Worm (Caenorhabditis elegans) whole organism, L4 larva: ENCODE measurements around the gene dhhc-13.

ENCODE experiments used
- Y75B8A.6 ChIP-seq: fragments of 200-800 bp; sonication (Bioruptor generic); IDR thresholded peaks from 2 replicates; pipeline ENCODE4 v1.3.6; 2022; ENCODE audit warnings: missing genetic modification reagents, missing genetic modification characterization, missing compliant biosample characterization
- ZK546.5 ChIP-seq, 2 experiments: sonication (generic microtip); optimal IDR thresholded peaks; 2 replicates each; lab custom pipeline; 2017; ENCODE audit warnings: missing biosample characterization in 2 of 2, missing genetic modification characterization in 2 of 2
- ceh-82 ChIP-seq: sonication (generic microtip); optimal IDR thresholded peaks from 2 replicates; lab custom pipeline; 2017; ENCODE audit warnings: missing biosample characterization, missing genetic modification characterization
- lin-38 ChIP-seq: fragments of 200-800 bp; sonication (Bioruptor generic); IDR thresholded peaks from 2 replicates; pipeline ENCODE4 v1.3.6; 2022; ENCODE audit warnings: missing genetic modification reagents, missing genetic modification characterization, missing compliant biosample characterization
- lin-39 ChIP-seq: fragments of 150-350 bp; optimal IDR thresholded peaks from 2 replicates; lab custom pipeline; 2014; ENCODE audit warnings: missing biosample characterization, missing genetic modification reagents, missing genetic modification characterization
- madf-9 ChIP-seq: fragments of 200-800 bp; sonication (Bioruptor generic); conservative IDR thresholded peaks from 2 replicates; pipeline ENCODE4 v1.3.6; 2022; ENCODE audit warnings: missing genetic modification reagents, missing genetic modification characterization, missing compliant biosample characterization
- nhr-6 ChIP-seq: fragments of 150-350 bp; optimal IDR thresholded peaks from 2 replicates; lab custom pipeline; 2014; ENCODE audit warnings: missing biosample characterization, missing genetic modification characterization
- snpc-4 ChIP-seq: fragments of 150-350 bp; optimal IDR thresholded peaks from 2 replicates; lab custom pipeline; 2014; ENCODE audit warnings: missing biosample characterization, missing genetic modification characterization

DNA sequence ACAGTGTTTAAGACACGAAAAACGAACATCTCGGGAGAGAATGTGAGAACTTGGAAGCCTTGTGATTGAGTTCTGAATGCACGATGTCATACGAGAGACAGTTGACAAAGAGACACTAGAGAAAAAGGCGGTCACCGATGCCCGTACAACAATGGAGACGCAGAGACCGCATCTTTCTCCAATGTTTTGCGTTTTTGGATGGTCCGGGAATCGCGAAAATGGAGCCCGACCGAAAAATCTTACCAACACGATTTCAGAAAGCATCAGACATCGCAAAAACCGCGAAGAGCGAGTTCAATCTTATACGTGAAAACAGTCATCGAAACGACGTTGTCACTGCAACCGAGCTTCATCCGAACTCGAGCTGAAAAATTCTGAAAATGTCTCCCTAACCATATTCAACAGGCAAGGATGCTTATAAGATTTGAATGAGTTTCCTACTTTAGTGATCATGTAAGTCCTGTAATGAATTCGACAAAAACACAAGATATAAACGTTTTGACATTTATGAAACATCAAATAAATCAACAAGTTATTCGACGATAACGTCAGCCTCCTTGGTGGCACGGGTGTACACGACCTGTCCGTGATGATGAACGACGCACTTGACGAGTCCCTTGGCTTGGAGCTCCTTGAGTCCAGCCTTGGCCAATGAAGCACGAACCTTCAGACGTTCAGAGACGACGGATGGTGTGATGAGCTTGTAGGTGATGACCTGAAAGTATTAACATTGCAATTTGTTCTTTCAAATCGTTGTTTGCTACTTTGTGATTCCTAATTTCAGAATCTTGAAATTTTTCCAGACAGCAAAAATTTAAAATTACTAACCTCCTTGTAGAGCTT is 29.7 kb downstream of the dhhc-13 start, which contains the start of gene inx-7:
- TF ChIP-seq madf-9 (GFP tag; lab: Robert Waterston, UW): no peak
- TF ChIP-seq Y75B8A.6 (GFP tag; lab: Robert Waterston, UW): no peak
- no peak for TF ChIP-seq lin-39
- TF ChIP-seq snpc-4 (tag; lab: Kevin White, UChicago): no peak
- TF ChIP-seq nhr-6: no peak
- TF ChIP-seq ceh-82: no peak
- no peak for TF ChIP-seq ZK546.5 (tag; optimal IDR thresholded peaks at IDR 0.05; lab: Kevin White, UChicago)
- peak; percentile 59 for TF ChIP-seq lin-38 (GFP tag; lab: Robert Waterston, UW)
